Worm (Caenorhabditis elegans): Measurements from ENCODE around the gene T06C10.3.

- no peak for TF ChIP-seq nhr-11 (tag; optimal IDR thresholded peaks at IDR 0.05)
- no peak for TF ChIP-seq nhr-28 (tag; optimal IDR thresholded peaks at IDR 0.05)
- no peak for TF ChIP-seq zip-4 (GFP tag; optimal IDR thresholded peaks at IDR 0.05)
- TF ChIP-seq nhr-76 (tag; optimal IDR thresholded peaks at IDR 0.05): no peak
- TF ChIP-seq rnt-1 (tag; optimal IDR thresholded peaks at IDR 0.05): no peak
- no peak for TF ChIP-seq elt-3 (tag; optimal IDR thresholded peaks at IDR 0.05)
- no peak for TF ChIP-seq fos-1 (tag; optimal IDR thresholded peaks at IDR 0.05)
- TF ChIP-seq skn-1 (tag; optimal IDR thresholded peaks at IDR 0.05): no peak
- no peak for TF ChIP-seq mep-1 (tag; optimal IDR thresholded peaks at IDR 0.05)
- TF ChIP-seq mdl-1 (tag; optimal IDR thresholded peaks at IDR 0.05): no peak
- no peak for TF ChIP-seq ztf-11 (tag; optimal IDR thresholded peaks at IDR 0.05)
- no peak for TF ChIP-seq snpc-4 (tag; optimal IDR thresholded peaks at IDR 0.05)
Measured at ce11 chrIV:7916907-7917306, 46.4 kb downstream of the T06C10.3 start.

Measured in whole organism, L1 larva.